Worm (Caenorhabditis elegans) whole organism, L3 larva: Measurements from ENCODE around the gene Y22D7AL.1.

ENCODE experiments used
- R02D3.7 ChIP-seq: fragments of 150-350 bp; optimal IDR thresholded peaks from 2 replicates; lab custom pipeline; 2014; ENCODE audit warnings: missing biosample characterization, missing genetic modification characterization
- ZK546.5 ChIP-seq: sonication (generic microtip); optimal IDR thresholded peaks from 2 replicates; lab custom pipeline; 2017; ENCODE audit warnings: missing biosample characterization, missing genetic modification characterization
- aly-2 ChIP-seq: fragments of 150-350 bp; optimal IDR thresholded peaks from 2 replicates; lab custom pipeline; 2014; ENCODE audit warnings: missing biosample characterization, missing genetic modification characterization
- ama-1 ChIP-seq: fragments of 150-350 bp; optimal IDR thresholded peaks from 2 replicates; lab custom pipeline; 2018
- ceh-16 ChIP-seq: sonication (generic microtip); optimal IDR thresholded peaks from 2 replicates; lab custom pipeline; 2017; ENCODE audit warnings: missing biosample characterization, missing genetic modification characterization
- ceh-28 ChIP-seq: fragments of 150-350 bp; optimal IDR thresholded peaks from 2 replicates; lab custom pipeline; 2014; ENCODE audit warnings: missing biosample characterization, missing genetic modification reagents, missing genetic modification characterization
- ceh-82 ChIP-seq: fragments of 150-350 bp; optimal IDR thresholded peaks from 2 replicates; lab custom pipeline; 2014; ENCODE audit warnings: missing biosample characterization, missing genetic modification characterization
- ceh-9 ChIP-seq: sonication (generic microtip); optimal IDR thresholded peaks from 2 replicates; lab custom pipeline; 2018; ENCODE audit warnings: missing biosample characterization, missing genetic modification characterization
- egl-27 ChIP-seq: sonication (generic microtip); optimal IDR thresholded peaks from 4 replicates; lab custom pipeline; 2017; ENCODE audit warnings: missing biosample characterization, missing genetic modification reagents, missing genetic modification characterization
- elt-1 ChIP-seq: fragments of 150-350 bp; optimal IDR thresholded peaks from 2 replicates; lab custom pipeline; 2014; ENCODE audit warnings: missing biosample characterization, missing genetic modification characterization
- elt-2 ChIP-seq: sonication (generic microtip); optimal IDR thresholded peaks from 2 replicates; lab custom pipeline; 2016; ENCODE audit warnings: missing genetic modification reagents, mild to moderate bottlenecking, missing genetic modification characterization, missing compliant biosample characterization
- elt-3 ChIP-seq, 3 experiments: fragments of 150-350 bp in 1 of 3; sonication (generic microtip) in 2 of 3; optimal IDR thresholded peaks; 2 replicates in 2 of 3; 4 replicates in 1 of 3; lab custom pipeline; 2014 to 2017; ENCODE audit warnings: missing biosample characterization in 3 of 3, missing genetic modification characterization in 3 of 3
- eor-1 ChIP-seq, 2 experiments: fragments of 150-350 bp; optimal IDR thresholded peaks; 2 replicates each; lab custom pipeline; 2014 to 2018; ENCODE audit warnings: missing biosample characterization in 2 of 2, missing genetic modification characterization in 2 of 2
- fkh-10 ChIP-seq: sonication (generic microtip); optimal IDR thresholded peaks from 2 replicates; lab custom pipeline; 2017; ENCODE audit warnings: missing biosample characterization, missing genetic modification reagents, missing genetic modification characterization
- fkh-2 ChIP-seq: fragments of 150-350 bp; optimal IDR thresholded peaks from 2 replicates; lab custom pipeline; 2014; ENCODE audit warnings: missing biosample characterization, missing genetic modification reagents, missing genetic modification characterization
- hmg-11 ChIP-seq: sonication (generic microtip); optimal IDR thresholded peaks from 2 replicates; lab custom pipeline; 2016; ENCODE audit warnings: missing genetic modification characterization, missing compliant biosample characterization
- jun-1 ChIP-seq: fragments of 150-350 bp; optimal IDR thresholded peaks from 2 replicates; lab custom pipeline; 2014; ENCODE audit warnings: missing biosample characterization, missing genetic modification reagents, missing genetic modification characterization
- lin-15B ChIP-seq: fragments of 150-350 bp; optimal IDR thresholded peaks from 2 replicates; lab custom pipeline; 2014; ENCODE audit warnings: missing biosample characterization, missing genetic modification characterization
- lin-39 ChIP-seq: fragments of 150-350 bp; optimal IDR thresholded peaks from 2 replicates; lab custom pipeline; 2018; ENCODE audit warnings: missing biosample characterization, missing genetic modification reagents, missing genetic modification characterization
- lsy-12 ChIP-seq: sonication (generic microtip); optimal IDR thresholded peaks from 2 replicates; lab custom pipeline; 2016; ENCODE audit warnings: mild to moderate bottlenecking, missing genetic modification characterization, missing compliant biosample characterization
- mdl-1 ChIP-seq: fragments of 150-350 bp; optimal IDR thresholded peaks from 2 replicates; lab custom pipeline; 2014; ENCODE audit warnings: missing biosample characterization, missing genetic modification characterization
- mml-1 ChIP-seq: fragments of 150-350 bp; sonication (generic microtip); optimal IDR thresholded peaks from 3 replicates; lab custom pipeline; 2014; ENCODE audit warnings: missing biosample characterization, missing genetic modification characterization
- nfya-1 ChIP-seq: sonication (generic microtip); optimal IDR thresholded peaks from 2 replicates; lab custom pipeline; 2017; ENCODE audit warnings: missing genetic modification characterization, mild to moderate bottlenecking, missing compliant biosample characterization, antibody characterized with exemption, moderate library complexity; ENCODE audit not compliant: insufficient read depth
- nhr-23 ChIP-seq: fragments of 150-350 bp; optimal IDR thresholded peaks from 2 replicates; lab custom pipeline; 2014; ENCODE audit warnings: missing biosample characterization, missing genetic modification reagents, missing genetic modification characterization
- nhr-237 ChIP-seq: fragments of 150-350 bp; optimal IDR thresholded peaks from 2 replicates; lab custom pipeline; 2014; ENCODE audit warnings: missing biosample characterization, missing genetic modification characterization
- nhr-25 ChIP-seq: sonication (generic microtip); optimal IDR thresholded peaks from 2 replicates; lab custom pipeline; 2017; ENCODE audit warnings: missing biosample characterization, missing genetic modification characterization
- nhr-28 ChIP-seq: fragments of 150-350 bp; optimal IDR thresholded peaks from 2 replicates; lab custom pipeline; 2014; ENCODE audit warnings: missing biosample characterization, missing genetic modification characterization
- nhr-67 ChIP-seq: fragments of 150-350 bp; optimal IDR thresholded peaks from 2 replicates; lab custom pipeline; 2014; ENCODE audit warnings: missing biosample characterization, missing genetic modification characterization
- nhr-76 ChIP-seq: fragments of 150-350 bp; sonication (generic microtip); optimal IDR thresholded peaks from 5 replicates; lab custom pipeline; 2014; ENCODE audit warnings: missing biosample characterization, missing genetic modification characterization
- nhr-77 ChIP-seq: fragments of 150-350 bp; optimal IDR thresholded peaks from 2 replicates; lab custom pipeline; 2014; ENCODE audit warnings: missing biosample characterization, missing genetic modification characterization
- pha-4 ChIP-seq: fragments of 150-350 bp; optimal IDR thresholded peaks from 2 replicates; lab custom pipeline; 2014; ENCODE audit warnings: missing biosample characterization, missing genetic modification reagents, missing genetic modification characterization
- pqm-1 ChIP-seq: fragments of 150-350 bp; optimal IDR thresholded peaks from 2 replicates; lab custom pipeline; 2017; ENCODE audit warnings: missing biosample characterization, missing genetic modification characterization, inconsistent platforms
- sea-2 ChIP-seq: fragments of 150-350 bp; sonication (generic microtip); optimal IDR thresholded peaks from 4 replicates; lab custom pipeline; 2014; ENCODE audit warnings: missing biosample characterization, missing genetic modification reagents, missing genetic modification characterization
- skn-1 ChIP-seq: fragments of 150-350 bp; optimal IDR thresholded peaks from 2 replicates; lab custom pipeline; 2014; ENCODE audit warnings: missing biosample characterization, missing genetic modification characterization
- tbx-2 ChIP-seq: sonication (generic microtip); optimal IDR thresholded peaks from 2 replicates; lab custom pipeline; 2016; ENCODE audit warnings: mild to moderate bottlenecking, missing genetic modification characterization, missing compliant biosample characterization
- unc-39 ChIP-seq: sonication (generic microtip); optimal IDR thresholded peaks from 4 replicates; lab custom pipeline; 2017; ENCODE audit warnings: missing biosample characterization, missing genetic modification characterization
- unc-62 ChIP-seq: fragments of 150-350 bp; sonication (generic microtip); optimal IDR thresholded peaks from 4 replicates; lab custom pipeline; 2014; ENCODE audit warnings: missing biosample characterization, missing genetic modification reagents, missing genetic modification characterization
- zag-1 ChIP-seq: fragments of 150-350 bp; optimal IDR thresholded peaks from 2 replicates; lab custom pipeline; 2014; ENCODE audit warnings: missing biosample characterization, missing genetic modification characterization
- ztf-11 ChIP-seq: fragments of 150-350 bp; optimal IDR thresholded peaks from 2 replicates; lab custom pipeline; 2014; ENCODE audit warnings: missing biosample characterization, missing genetic modification characterization
- ztf-4 ChIP-seq: fragments of 150-350 bp; optimal IDR thresholded peaks from 2 replicates; lab custom pipeline; 2014; ENCODE audit warnings: missing biosample characterization, missing genetic modification characterization

Gene Y22D7AL.1

ce11 chrIII:1610938-1611337 lies 41.3 kb upstream of the Y22D7AL.1 start:
- no peak for TF ChIP-seq skn-1 (tag; lab: Kevin White, UChicago)
- TF ChIP-seq ceh-28 (tag; lab: Kevin White, UChicago), result peak; percentile 60
- TF ChIP-seq, all 47 proteins: peak for 1

DNA sequence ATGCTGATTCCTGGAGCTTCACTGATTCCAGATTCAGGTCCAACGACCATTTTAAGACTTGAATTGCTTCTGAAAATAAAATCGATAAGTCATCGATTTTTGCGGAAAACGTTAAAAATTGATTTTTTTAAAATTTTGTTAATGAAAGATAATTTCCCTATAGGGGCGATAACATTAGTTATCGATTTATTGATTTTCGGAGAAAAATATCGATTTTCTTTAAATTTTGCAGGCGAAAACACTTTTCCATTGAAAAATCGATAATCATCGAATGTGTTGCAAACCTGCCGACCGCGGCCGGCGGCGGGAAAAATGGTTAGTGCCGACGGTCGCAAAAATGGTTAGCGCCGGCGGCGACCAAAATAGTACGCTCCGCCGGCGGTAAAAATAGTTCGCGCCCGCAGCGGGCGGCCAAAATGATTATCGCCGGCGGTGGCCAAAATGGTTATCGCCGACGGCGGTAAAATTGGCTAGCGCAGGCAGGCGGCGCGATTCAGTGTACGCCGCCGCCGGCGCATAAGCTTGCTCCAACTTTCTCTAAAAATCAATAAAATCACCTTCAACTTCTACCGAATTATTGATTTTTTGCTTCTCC lies 39.2 kb upstream of the Y22D7AL.1 start:
- TF ChIP-seq ceh-28 (tag; lab: Kevin White, UChicago) (peak; percentile 94), nhr-67 (tag; lab: Kevin White, UChicago) (no peak)

DNA sequence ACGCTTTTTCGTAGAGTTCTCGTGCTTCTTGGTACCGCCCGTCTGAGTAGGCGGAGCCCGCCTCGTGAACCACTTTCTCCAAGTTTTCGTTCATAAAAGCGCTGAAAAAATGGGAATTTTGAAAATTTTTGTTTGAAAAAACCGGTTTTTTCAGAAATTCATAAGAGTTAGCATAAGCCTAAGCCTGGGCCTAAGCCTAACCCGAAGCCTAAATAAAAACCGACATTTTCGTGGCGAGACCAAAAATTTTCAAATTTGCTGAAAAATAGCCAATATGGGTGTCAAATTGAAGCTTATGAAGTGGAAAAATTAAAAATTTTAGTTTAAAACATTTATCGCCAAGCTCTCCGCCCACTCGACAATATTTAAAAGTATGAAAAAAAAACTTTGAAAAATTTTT lies 38.3 kb upstream of the Y22D7AL.1 start, which contains the start of gene Y22D7AL.9:
Gene Y22D7AL.9, minus strand, starts transcription at position 101 of the 400 bp plus-strand sequence.
- TF ChIP-seq fkh-2 (no peak), aly-2 (tag; lab: Kevin White, UChicago) (no peak), egl-27 (tag; lab: Kevin White, UChicago) (no peak), nhr-237 (tag; lab: Kevin White, UChicago) (no peak), pha-4 (tag; lab: Kevin White, UChicago) (no peak), ceh-16 (tag; lab: Kevin White, UChicago) (no peak), unc-39 (tag; lab: Kevin White, UChicago) (no peak), mdl-1 (no peak), pqm-1 (tag; lab: Kevin White, UChicago) (no peak), ztf-11 (tag; lab: Kevin White, UChicago) (no peak)

DNA sequence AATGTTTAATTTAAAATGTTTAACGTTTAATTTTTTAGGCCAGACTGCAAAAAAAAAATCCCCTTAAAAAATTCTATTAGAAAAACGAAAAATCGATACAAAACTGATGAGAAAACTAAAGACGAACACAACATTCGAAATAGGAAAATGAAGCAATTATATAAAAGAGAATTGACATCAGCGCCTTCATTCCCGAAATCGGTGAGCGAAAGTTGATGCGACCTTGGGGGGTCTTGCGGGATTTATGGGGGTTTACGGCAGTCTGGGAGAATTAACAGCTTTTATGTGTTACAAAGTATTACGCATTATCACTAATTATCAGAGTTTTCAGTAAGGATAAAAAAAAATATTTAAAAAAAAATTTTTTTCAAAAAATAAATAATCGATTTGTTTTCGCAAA lies 37.9 kb upstream of the Y22D7AL.1 start:
- no peak for TF ChIP-seq jun-1 (tag; lab: Kevin White, UChicago)
- no peak for TF ChIP-seq eor-1 (tag; optimal IDR thresholded peaks at IDR 0.05; lab: Kevin White, UChicago)
- TF ChIP-seq skn-1 (tag; lab: Kevin White, UChicago), result no peak
- TF ChIP-seq nhr-237 (tag; lab: Kevin White, UChicago), result no peak
- peak; percentile 1 for TF ChIP-seq nhr-23 (tag; lab: Kevin White, UChicago)
- no peak for TF ChIP-seq lsy-12 (tag; lab: Kevin White, UChicago)
- TF ChIP-seq nhr-77, result no peak
- TF ChIP-seq nhr-25 (tag; lab: Kevin White, UChicago), result peak; percentile 1
- TF ChIP-seq ceh-28 (tag; lab: Kevin White, UChicago), result no peak
- TF ChIP-seq lin-39, result no peak
- TF ChIP-seq pqm-1 (tag; lab: Kevin White, UChicago), result no peak
- TF ChIP-seq mdl-1, result no peak
- TF ChIP-seq elt-1 (tag; lab: Kevin White, UChicago), result no peak

- TF ChIP-seq R02D3.7 (tag; lab: Kevin White, UChicago) (no peak), nhr-237 (tag; lab: Kevin White, UChicago) (no peak), ceh-16 (tag; lab: Kevin White, UChicago) (no peak), jun-1 (tag; lab: Kevin White, UChicago) (no peak), ztf-4 (tag; lab: Kevin White, UChicago) (peak; percentile 59), eor-1 (tag; optimal IDR thresholded peaks at IDR 0.05; lab: Kevin White, UChicago) (no peak), nhr-76 (tag; lab: Kevin White, UChicago) (no peak), elt-2 (peak; percentile 46), nhr-23 (tag; lab: Kevin White, UChicago) (no peak), fkh-10 (no peak), tbx-2 (tag; lab: Kevin White, UChicago) (no peak), lin-39 (no peak), mml-1 (tag; lab: Kevin White, UChicago) (no peak), elt-1 (tag; lab: Kevin White, UChicago) (no peak), nhr-77 (no peak), skn-1 (tag; lab: Kevin White, UChicago) (no peak), nfya-1 (peak; percentile 38), ceh-9 (no peak), ceh-82 (tag; lab: Kevin White, UChicago) (no peak), pqm-1 (tag; lab: Kevin White, UChicago) (no peak), elt-3 (tag; optimal IDR thresholded peaks at IDR 0.05; lab: Kevin White, UChicago) (no peak), unc-39 (tag; lab: Kevin White, UChicago) (no peak), fkh-2 (no peak), ZK546.5 (tag; lab: Kevin White, UChicago) (no peak), lsy-12 (tag; lab: Kevin White, UChicago) (peak; percentile 42), nhr-25 (tag; lab: Kevin White, UChicago) (peak; percentile 48), egl-27 (tag; lab: Kevin White, UChicago) (no peak), lin-15B (peak; percentile 68), sea-2 (GFP tag; lab: Kevin White, UChicago) (no peak), hmg-11 (tag; lab: Kevin White, UChicago) (no peak), nhr-28 (tag; lab: Kevin White, UChicago) (no peak), nhr-67 (tag; lab: Kevin White, UChicago) (no peak), unc-62 (GFP tag; lab: Kevin White, UChicago) (no peak), ama-1 (lab: Kevin White, UChicago) (peak; percentile 94), zag-1 (no peak), pha-4 (tag; lab: Kevin White, UChicago) (peak; percentile 7)
Observed at ce11 chrIII:1616245-1617026, 35.8 kb upstream of the Y22D7AL.1 start.
